Worm (Caenorhabditis elegans) whole organism, late embryonic: ENCODE data around the gene ZC155.2.

Experiments
- C38D4.7 ChIP-seq: fragments of 200-800 bp; sonication (Bioruptor generic); optimal IDR thresholded peaks from 2 replicates; lab custom pipeline; 2018; ENCODE audit warnings: mild to moderate bottlenecking, missing genetic modification characterization, moderate library complexity, missing compliant biosample characterization
- F13H6.1 ChIP-seq: sonication (generic microtip); optimal IDR thresholded peaks from 2 replicates; lab custom pipeline; 2016; ENCODE audit warnings: missing genetic modification characterization, missing compliant biosample characterization
- K02D7.2 ChIP-seq: sonication (generic microtip); optimal IDR thresholded peaks from 2 replicates; lab custom pipeline; 2017; ENCODE audit warnings: mild to moderate bottlenecking, missing genetic modification characterization, missing compliant biosample characterization
- T23F11.4 ChIP-seq: fragments of 200-800 bp; sonication (Bioruptor generic); optimal IDR thresholded peaks from 2 replicates; lab custom pipeline; 2018; ENCODE audit warnings: mild to moderate bottlenecking, missing genetic modification characterization, missing compliant biosample characterization
- ama-1 ChIP-seq: fragments of 150-350 bp; optimal IDR thresholded peaks from 2 replicates; lab custom pipeline; 2014
- ceh-14 ChIP-seq: sonication (generic microtip); optimal IDR thresholded peaks from 2 replicates; lab custom pipeline; 2016; ENCODE audit warnings: missing genotype, missing genetic modification characterization, missing compliant biosample characterization
- ceh-18 ChIP-seq: sonication (generic microtip); optimal IDR thresholded peaks from 2 replicates; lab custom pipeline; 2016; ENCODE audit warnings: missing genetic modification characterization, missing compliant biosample characterization
- ceh-2 ChIP-seq: sonication (generic microtip); optimal IDR thresholded peaks from 2 replicates; lab custom pipeline; 2016; ENCODE audit warnings: missing genotype, missing genetic modification characterization, missing compliant biosample characterization
- ceh-24 ChIP-seq: sonication (generic microtip); optimal IDR thresholded peaks from 2 replicates; lab custom pipeline; 2016; ENCODE audit warnings: mild to moderate bottlenecking, missing genetic modification characterization, missing compliant biosample characterization
- ceh-30 ChIP-seq: fragments of 150-350 bp; optimal IDR thresholded peaks from 2 replicates; lab custom pipeline; 2014; ENCODE audit warnings: missing biosample characterization, missing genetic modification characterization
- ceh-31 ChIP-seq: sonication (generic microtip); optimal IDR thresholded peaks from 2 replicates; lab custom pipeline; 2016; ENCODE audit warnings: missing genetic modification characterization, missing compliant biosample characterization
- ceh-34 ChIP-seq: sonication (generic microtip); optimal IDR thresholded peaks from 2 replicates; lab custom pipeline; 2016; ENCODE audit warnings: mild to moderate bottlenecking, missing genetic modification characterization, missing compliant biosample characterization
- ceh-48 ChIP-seq: sonication (generic microtip); optimal IDR thresholded peaks from 2 replicates; lab custom pipeline; 2016; ENCODE audit warnings: missing genetic modification characterization, inconsistent platforms, missing compliant biosample characterization
- ceh-6 ChIP-seq: fragments of 200-800 bp; sonication (Bioruptor generic); optimal IDR thresholded peaks from 2 replicates; lab custom pipeline; 2018; ENCODE audit warnings: mild to moderate bottlenecking, missing genetic modification characterization, missing compliant biosample characterization
- ceh-9 ChIP-seq: sonication (generic microtip); optimal IDR thresholded peaks from 2 replicates; lab custom pipeline; 2016; ENCODE audit warnings: mild to moderate bottlenecking, missing genetic modification characterization, inconsistent platforms, missing compliant biosample characterization
- che-1 ChIP-seq: sonication (generic microtip); optimal IDR thresholded peaks from 2 replicates; lab custom pipeline; 2016; ENCODE audit warnings: mild to moderate bottlenecking, missing genetic modification characterization, missing compliant biosample characterization
- dve-1 ChIP-seq: sonication (generic microtip); optimal IDR thresholded peaks from 2 replicates; lab custom pipeline; 2017; ENCODE audit warnings: antibody characterized with exemption, mild to moderate bottlenecking, missing genetic modification characterization, missing compliant biosample characterization
- elt-2 ChIP-seq: sonication (generic microtip); optimal IDR thresholded peaks from 2 replicates; lab custom pipeline; 2016; ENCODE audit warnings: missing genetic modification reagents, missing genetic modification characterization, missing compliant biosample characterization
- ets-4 ChIP-seq: sonication (generic microtip); optimal IDR thresholded peaks from 2 replicates; lab custom pipeline; 2016; ENCODE audit warnings: missing genetic modification characterization, missing compliant biosample characterization
- eyg-1 ChIP-seq: sonication (generic microtip); optimal IDR thresholded peaks from 2 replicates; lab custom pipeline; 2016; ENCODE audit warnings: missing genotype, missing genetic modification characterization, missing compliant biosample characterization
- fkh-10 ChIP-seq: fragments of 150-350 bp; optimal IDR thresholded peaks from 2 replicates; lab custom pipeline; 2014; ENCODE audit warnings: missing biosample characterization, missing genetic modification reagents, missing genetic modification characterization
- gmeb-2 ChIP-seq: sonication (generic microtip); optimal IDR thresholded peaks from 2 replicates; lab custom pipeline; 2016; ENCODE audit warnings: missing genetic modification characterization, inconsistent platforms, missing compliant biosample characterization
- hlh-13 ChIP-seq: fragments of 200-800 bp; sonication (Bioruptor generic); optimal IDR thresholded peaks from 2 replicates; lab custom pipeline; 2018; ENCODE audit warnings: mild to moderate bottlenecking, missing genetic modification characterization, missing compliant biosample characterization
- hlh-30 ChIP-seq: sonication (generic microtip); optimal IDR thresholded peaks from 2 replicates; lab custom pipeline; 2017; ENCODE audit warnings: antibody characterized with exemption, missing genetic modification characterization, missing compliant biosample characterization; ENCODE audit not compliant: insufficient read depth
- hlh-6 ChIP-seq: sonication (generic microtip); optimal IDR thresholded peaks from 2 replicates; lab custom pipeline; 2016; ENCODE audit warnings: missing genotype, missing genetic modification characterization, missing compliant biosample characterization
- lim-6 ChIP-seq: sonication (generic microtip); optimal IDR thresholded peaks from 2 replicates; lab custom pipeline; 2016; ENCODE audit warnings: missing genetic modification characterization, missing compliant biosample characterization
- lin-11 ChIP-seq: fragments of 200-800 bp; sonication (Bioruptor generic); optimal IDR thresholded peaks from 2 replicates; lab custom pipeline; 2018; ENCODE audit warnings: mild to moderate bottlenecking, missing genetic modification characterization, missing compliant biosample characterization
- madf-2 ChIP-seq: sonication (generic microtip); optimal IDR thresholded peaks from 2 replicates; lab custom pipeline; 2017; ENCODE audit warnings: missing genetic modification characterization, missing compliant biosample characterization
- nhr-11 ChIP-seq: fragments of 150-350 bp; optimal IDR thresholded peaks from 2 replicates; lab custom pipeline; 2014; ENCODE audit warnings: missing biosample characterization, missing genetic modification characterization
- pat-9 ChIP-seq: fragments of 200-800 bp; sonication (Bioruptor generic); optimal IDR thresholded peaks from 2 replicates; lab custom pipeline; 2018; ENCODE audit warnings: mild to moderate bottlenecking, missing genetic modification characterization, moderate library complexity, missing compliant biosample characterization
- pha-2 ChIP-seq: sonication (generic microtip); optimal IDR thresholded peaks from 2 replicates; lab custom pipeline; 2017; ENCODE audit warnings: mild to moderate bottlenecking, missing genetic modification characterization, missing compliant biosample characterization
- pros-1 ChIP-seq: fragments of 150-350 bp; optimal IDR thresholded peaks from 2 replicates; lab custom pipeline; 2014; ENCODE audit warnings: missing biosample characterization, missing genetic modification reagents, missing genetic modification characterization
- ref-2 ChIP-seq: sonication (generic microtip); optimal IDR thresholded peaks from 2 replicates; lab custom pipeline; 2016; ENCODE audit warnings: missing genetic modification characterization, missing compliant biosample characterization
- sox-4 ChIP-seq: sonication (generic microtip); optimal IDR thresholded peaks from 2 replicates; lab custom pipeline; 2017; ENCODE audit warnings: mild to moderate bottlenecking, missing genetic modification characterization, inconsistent platforms, missing compliant biosample characterization
- syd-9 ChIP-seq: sonication (generic microtip); optimal IDR thresholded peaks from 2 replicates; lab custom pipeline; 2016; ENCODE audit warnings: mild to moderate bottlenecking, missing genetic modification characterization, moderate library complexity, missing compliant biosample characterization
- unc-3 ChIP-seq, 2 experiments: fragments of 200-800 bp in 1 of 2; sonication (Bioruptor generic) in 1 of 2; sonication (generic microtip) in 1 of 2; conservative IDR thresholded peaks in 1 of 2; optimal IDR thresholded peaks in 1 of 2; 2 replicates each; pipeline versions ENCODE4 v1.3.6 to Lab custom; 2016 to 2022; ENCODE audit warnings: missing compliant biosample characterization in 2 of 2, missing genetic modification characterization in 2 of 2, missing genetic modification reagents in 1 of 2
- unc-42 ChIP-seq: sonication (generic microtip); optimal IDR thresholded peaks from 2 replicates; lab custom pipeline; 2016; ENCODE audit warnings: missing genotype, missing genetic modification characterization, missing compliant biosample characterization
- unc-55 ChIP-seq: sonication (generic microtip); optimal IDR thresholded peaks from 2 replicates; lab custom pipeline; 2017; ENCODE audit warnings: missing biosample characterization, missing genetic modification reagents, missing genetic modification characterization
- unc-86 ChIP-seq: sonication (generic microtip); optimal IDR thresholded peaks from 2 replicates; lab custom pipeline; 2016; ENCODE audit warnings: missing genetic modification characterization, missing compliant biosample characterization
- zip-5 ChIP-seq: sonication (generic microtip); optimal IDR thresholded peaks from 2 replicates; lab custom pipeline; 2016; ENCODE audit warnings: missing genetic modification characterization, missing compliant biosample characterization
- ztf-16 ChIP-seq: sonication (generic microtip); optimal IDR thresholded peaks from 2 replicates; lab custom pipeline; 2017; ENCODE audit warnings: missing genetic modification characterization, missing compliant biosample characterization

Gene ZC155.2

ce11 chrIII:5202641-5203040 lies 16.1 kb upstream of the ZC155.2 start (continued):
- no peak for TF ChIP-seq F13H6.1
- TF ChIP-seq lim-6 (tag; lab: Kevin White, UChicago) = no peak
- no peak for TF ChIP-seq ceh-9 (tag; lab: Kevin White, UChicago)
- TF ChIP-seq lin-11 (tag; lab: Kevin White, UChicago) = no peak

ce11 chrIII:5203310-5203709 lies 15.5 kb upstream of the ZC155.2 start:
- TF ChIP-seq ama-1 (lab: Kevin White, UChicago) (no peak), nhr-11 (tag; lab: Kevin White, UChicago) (no peak), ref-2 (no peak), ceh-34 (tag; lab: Kevin White, UChicago) (no peak), lim-6 (tag; lab: Kevin White, UChicago) (no peak), ceh-24 (tag; lab: Kevin White, UChicago) (no peak), pat-9 (tag; lab: Kevin White, UChicago) (no peak), hlh-13 (no peak), F13H6.1 (no peak), ceh-2 (tag; lab: Kevin White, UChicago) (no peak), unc-86 (tag; lab: Kevin White, UChicago) (no peak), unc-42 (tag; lab: Kevin White, UChicago) (no peak), C38D4.7 (GFP tag; lab: Kevin White, UChicago) (no peak), pha-2 (no peak), unc-3 (GFP tag; conservative IDR thresholded peaks at IDR 0.05; lab: Robert Waterston, UW) (no peak), unc-3 (tag; optimal IDR thresholded peaks at IDR 0.05; lab: Kevin White, UChicago) (no peak)

- TF ChIP-seq madf-2 (tag; lab: Kevin White, UChicago) (no peak), C38D4.7 (GFP tag; lab: Kevin White, UChicago) (peak; percentile 7), fkh-10 (GFP tag; lab: Kevin White, UChicago) (no peak)
Measured at ce11 chrIII:5206861-5207414, 11.8 kb upstream of the ZC155.2 start, which contains the start of gene morc-1. Gene morc-1 (minus strand): TSS chrIII:5206911.

- TF ChIP-seq ama-1 (lab: Kevin White, UChicago) (no peak), pros-1 (no peak), ceh-48 (tag; lab: Kevin White, UChicago) (no peak), ceh-2 (tag; lab: Kevin White, UChicago) (no peak), ceh-34 (tag; lab: Kevin White, UChicago) (no peak), ceh-31 (no peak), elt-2 (tag; lab: Kevin White, UChicago) (no peak), syd-9 (no peak)
- TF ChIP-seq, all 69 proteins: peak for 0
Measured at ce11 chrIII:5208992-5209391, 9.8 kb upstream of the ZC155.2 start, which contains the start of gene syx-16. Gene syx-16 (minus strand): TSS chrIII:5209109.

ce11 chrIII:5210269-5210668 lies 8.5 kb upstream of the ZC155.2 start:
- peak; percentile 12 for TF ChIP-seq unc-55 (GFP tag; lab: Kevin White, UChicago)
- no peak for TF ChIP-seq ceh-30 (tag; lab: Kevin White, UChicago)
- TF ChIP-seq K02D7.2 (tag; lab: Kevin White, UChicago) = no peak
- TF ChIP-seq hlh-6 (tag; lab: Kevin White, UChicago) = no peak

- TF ChIP-seq ets-4 (tag; lab: Kevin White, UChicago) (peak; percentile 68), hlh-30 (tag; lab: Kevin White, UChicago) (peak; percentile 42), pha-2 (peak; percentile 70), T23F11.4 (GFP tag; lab: Kevin White, UChicago) (peak; percentile 30), ceh-18 (tag; lab: Kevin White, UChicago) (peak; percentile 73), ceh-14 (peak; percentile 41), ztf-16 (tag; lab: Kevin White, UChicago) (peak; percentile 10), dve-1 (tag; lab: Kevin White, UChicago) (peak; percentile 25), zip-5 (peak; percentile 4), ceh-6 (GFP tag; lab: Kevin White, UChicago) (peak; percentile 66), lin-11 (tag; lab: Kevin White, UChicago) (peak; percentile 63), ceh-34 (tag; lab: Kevin White, UChicago) (peak; percentile 73), che-1 (tag; lab: Kevin White, UChicago) (peak; percentile 69), C38D4.7 (GFP tag; lab: Kevin White, UChicago) (peak; percentile 64), gmeb-2 (tag; lab: Kevin White, UChicago) (peak; percentile 43), eyg-1 (peak; percentile 46), F13H6.1 (peak; percentile 23), sox-4 (peak; percentile 63)
Measured at ce11 chrIII:5211137-5211648, 7.6 kb upstream of the ZC155.2 start.
